Fruit fly (Drosophila melanogaster) whole organism, embryonic: Measurements from ENCODE around the gene Eig71Eg.

Experiments
- Atf3 ChIP-seq: fragments of 200-800 bp; sonication (Bioruptor generic); optimal IDR thresholded peaks from 3 replicates; lab custom pipeline; 2016; ENCODE audit warnings: missing biosample characterization, missing genetic modification characterization
- BtbVII ChIP-seq: fragments of 200-800 bp; sonication (Bioruptor generic); optimal IDR thresholded peaks from 3 replicates; lab custom pipeline; 2017; ENCODE audit warnings: missing biosample characterization, mild to moderate bottlenecking, missing genetic modification characterization
- CG10267 ChIP-seq: fragments of 200-800 bp; sonication (Bioruptor generic); optimal IDR thresholded peaks from 2 replicates; lab custom pipeline; 2018; ENCODE audit warnings: missing biosample characterization, mild to moderate bottlenecking, missing genetic modification characterization, moderate library complexity
- CG10959 ChIP-seq: fragments of 200-800 bp; sonication (Bioruptor generic); IDR thresholded peaks from 2 replicates; pipeline ENCODE4 v1.3.6; 2022; ENCODE audit warnings: missing biosample characterization, missing genetic modification characterization
- CG15011 ChIP-seq: fragments of 200-800 bp; sonication (Bioruptor generic); optimal IDR thresholded peaks from 3 replicates; lab custom pipeline; 2018; ENCODE audit warnings: missing biosample characterization, mild to moderate bottlenecking, missing genetic modification characterization
- CG17359 ChIP-seq: fragments of 200-800 bp; sonication (Bioruptor generic); optimal IDR thresholded peaks from 3 replicates; lab custom pipeline; 2018; ENCODE audit warnings: missing biosample characterization, mild to moderate bottlenecking, missing genetic modification characterization, moderate library complexity
- CG17385 ChIP-seq: fragments of 200-800 bp; sonication (Bioruptor generic); optimal IDR thresholded peaks from 3 replicates; lab custom pipeline; 2018; ENCODE audit warnings: missing biosample characterization, mild to moderate bottlenecking, missing genetic modification characterization
- CG2889 ChIP-seq: fragments of 200-800 bp; sonication (Bioruptor generic); IDR thresholded peaks from 3 replicates; pipeline ENCODE4 v1.3.6; 2022; ENCODE audit warnings: missing biosample characterization, missing genetic modification characterization
- CG30020 ChIP-seq: fragments of 200-800 bp; optimal IDR thresholded peaks from 2 replicates; lab custom pipeline; 2019; ENCODE audit warnings: missing biosample characterization, mild to moderate bottlenecking, missing genetic modification characterization, moderate library complexity
- CG4328 ChIP-seq: fragments of 200-800 bp; sonication (Bioruptor generic); optimal IDR thresholded peaks from 3 replicates; lab custom pipeline; 2017; ENCODE audit warnings: missing biosample characterization, missing genetic modification reagents, missing genetic modification characterization
- CG43689 ChIP-seq: fragments of 200-800 bp; sonication (Bioruptor generic); IDR thresholded peaks from 2 replicates; pipeline ENCODE4 v1.3.6; 2022; ENCODE audit warnings: missing biosample characterization, missing genetic modification characterization
- CG6689 ChIP-seq: fragments of 200-800 bp; sonication (Bioruptor generic); IDR thresholded peaks from 2 replicates; pipeline ENCODE4 v1.3.6; 2022; ENCODE audit warnings: missing biosample characterization, missing genetic modification characterization
- CG9876 ChIP-seq: fragments of 200-800 bp; sonication (Bioruptor generic); optimal IDR thresholded peaks from 2 replicates; lab custom pipeline; 2016; ENCODE audit warnings: missing biosample characterization, missing genetic modification characterization
- CTCF ChIP-seq: fragments of 200-800 bp; sonication (Bioruptor generic); optimal IDR thresholded peaks from 2 replicates; lab custom pipeline; 2017; ENCODE audit warnings: missing biosample characterization, mild to moderate bottlenecking, missing genetic modification characterization, moderate library complexity
- Dll ChIP-seq: fragments of 200-800 bp; sonication (Bioruptor generic); IDR thresholded peaks from 4 replicates; pipeline ENCODE4 v1.3.6; 2022; ENCODE audit warnings: missing biosample characterization, missing genetic modification characterization; ENCODE audit not compliant: partially characterized antibody
- Ets97D ChIP-seq: fragments of 200-800 bp; sonication (Bioruptor generic); optimal IDR thresholded peaks from 3 replicates; lab custom pipeline; 2016; ENCODE audit warnings: missing biosample characterization, missing genetic modification characterization
- Gug ChIP-seq: fragments of 200-800 bp; sonication (Bioruptor generic); IDR thresholded peaks from 4 replicates; pipeline ENCODE4 v1.3.6; 2022; ENCODE audit warnings: missing biosample characterization, missing genetic modification characterization
- Hr3 ChIP-seq: fragments of 200-800 bp; sonication (Bioruptor generic); optimal IDR thresholded peaks from 3 replicates; lab custom pipeline; 2016; ENCODE audit warnings: missing biosample characterization, missing genetic modification characterization
- Hr39 ChIP-seq: fragments of >200 bp; optimal IDR thresholded peaks from 2 replicates; lab custom pipeline; 2017
- Hsf ChIP-seq: fragments of 200-800 bp; sonication (Bioruptor generic); optimal IDR thresholded peaks from 3 replicates; lab custom pipeline; 2016; ENCODE audit warnings: missing biosample characterization, missing genetic modification characterization
- Med ChIP-seq: fragments of 200-800 bp; sonication (Bioruptor generic); peaks from one replicate; lab custom pipeline; 2016; ENCODE audit warnings: missing biosample characterization, missing genetic modification characterization, mild to moderate bottlenecking, inconsistent platforms, moderate library complexity
- Nf-YC ChIP-seq: fragments of 200-800 bp; optimal IDR thresholded peaks from 3 replicates; lab custom pipeline; 2019; ENCODE audit warnings: missing biosample characterization, mild to moderate bottlenecking, missing genetic modification characterization, moderate library complexity
- NfI ChIP-seq: fragments of 200-800 bp; sonication (Bioruptor generic); optimal IDR thresholded peaks from 3 replicates; lab custom pipeline; 2018; ENCODE audit warnings: missing biosample characterization, mild to moderate bottlenecking, missing genetic modification characterization, moderate library complexity
- Oli ChIP-seq: fragments of 200-800 bp; sonication (Bioruptor generic); optimal IDR thresholded peaks from 2 replicates; lab custom pipeline; 2018; ENCODE audit warnings: missing biosample characterization, mild to moderate bottlenecking, missing genetic modification characterization, moderate library complexity
- Opbp ChIP-seq: fragments of 200-800 bp; sonication (Bioruptor generic); IDR thresholded peaks from 3 replicates; pipeline ENCODE4 v1.3.6; 2022; ENCODE audit warnings: missing biosample characterization, missing genetic modification characterization; ENCODE audit not compliant: partially characterized antibody
- Side ChIP-seq: fragments of 200-800 bp; sonication (Bioruptor generic); optimal IDR thresholded peaks from 2 replicates; lab custom pipeline; 2016; ENCODE audit warnings: missing biosample characterization, missing genetic modification characterization
- TFAM ChIP-seq: fragments of 200-800 bp; sonication (Bioruptor generic); optimal IDR thresholded peaks from 2 replicates; lab custom pipeline; 2017; ENCODE audit warnings: missing biosample characterization, missing genetic modification characterization, inconsistent platforms
- bcd ChIP-seq: fragments of 200-800 bp; sonication (Bioruptor generic); optimal IDR thresholded peaks from 2 replicates; lab custom pipeline; 2017; ENCODE audit warnings: missing biosample characterization, mild to moderate bottlenecking, missing genetic modification characterization
- cg ChIP-seq: fragments of 200-800 bp; sonication (Bioruptor generic); optimal IDR thresholded peaks from 3 replicates; lab custom pipeline; 2019; ENCODE audit warnings: missing biosample characterization, mild to moderate bottlenecking, missing genetic modification characterization, moderate library complexity
- corto ChIP-seq: fragments of 200-800 bp; sonication (Bioruptor generic); optimal IDR thresholded peaks from 2 replicates; lab custom pipeline; 2016; ENCODE audit warnings: missing biosample characterization, mild to moderate bottlenecking, missing genetic modification characterization, moderate library complexity
- dmrt11E ChIP-seq: fragments of 200-800 bp; sonication (Bioruptor generic); optimal IDR thresholded peaks from 3 replicates; lab custom pipeline; 2018; ENCODE audit warnings: missing biosample characterization, mild to moderate bottlenecking, missing genetic modification characterization, moderate library complexity
- emc ChIP-seq: fragments of 200-800 bp; sonication (Bioruptor generic); optimal IDR thresholded peaks from 2 replicates; lab custom pipeline; 2016; ENCODE audit warnings: missing biosample characterization, missing genetic modification characterization
- ewg ChIP-seq: fragments of 200-800 bp; sonication (Bioruptor generic); optimal IDR thresholded peaks from 3 replicates; lab custom pipeline; 2017; ENCODE audit warnings: mild to moderate bottlenecking, missing biosample characterization, missing genetic modification reagents, missing genetic modification characterization
- fd64A ChIP-seq: fragments of 200-800 bp; sonication (Bioruptor generic); optimal IDR thresholded peaks from 3 replicates; lab custom pipeline; 2018; ENCODE audit warnings: missing biosample characterization, mild to moderate bottlenecking, missing genetic modification characterization
- ftz-f1 ChIP-seq: fragments of 200-800 bp; sonication (Bioruptor generic); optimal IDR thresholded peaks from 2 replicates; lab custom pipeline; 2016; ENCODE audit warnings: missing biosample characterization, missing genetic modification characterization
- gfzf ChIP-seq: fragments of 200-800 bp; sonication (Bioruptor generic); optimal IDR thresholded peaks from 2 replicates; lab custom pipeline; 2016; ENCODE audit warnings: missing biosample characterization, mild to moderate bottlenecking, missing genetic modification characterization, moderate library complexity
- grau ChIP-seq: fragments of 200-800 bp; optimal IDR thresholded peaks from 3 replicates; lab custom pipeline; 2019; ENCODE audit warnings: missing biosample characterization, mild to moderate bottlenecking, missing genetic modification characterization, moderate library complexity
- gt ChIP-seq: fragments of 200-800 bp; sonication (Bioruptor generic); IDR thresholded peaks from 2 replicates; pipeline ENCODE4 v1.3.6; 2022; ENCODE audit warnings: missing biosample characterization, missing genetic modification characterization
- insv ChIP-seq, 2 experiments: fragments of 200-800 bp; sonication (Bioruptor generic); optimal IDR thresholded peaks; 3 replicates each; lab custom pipeline; 2016 to 2018; ENCODE audit warnings: missing biosample characterization in 2 of 2, missing genetic modification characterization in 2 of 2
- lbe ChIP-seq: fragments of 200-800 bp; sonication (Bioruptor generic); optimal IDR thresholded peaks from 2 replicates; lab custom pipeline; 2016; ENCODE audit warnings: missing biosample characterization, mild to moderate bottlenecking, missing genetic modification characterization
- mirr ChIP-seq: fragments of 200-800 bp; sonication (Bioruptor generic); optimal IDR thresholded peaks from 3 replicates; lab custom pipeline; 2018; ENCODE audit warnings: missing biosample characterization, mild to moderate bottlenecking, missing genetic modification characterization
- pros ChIP-seq: fragments of 200-800 bp; sonication (Bioruptor generic); optimal IDR thresholded peaks from 3 replicates; lab custom pipeline; 2019; ENCODE audit warnings: missing biosample characterization, mild to moderate bottlenecking, missing genetic modification characterization, moderate library complexity
- row ChIP-seq: fragments of 200-800 bp; sonication (Bioruptor generic); IDR thresholded peaks from 3 replicates; pipeline ENCODE4 v1.3.6; 2022; ENCODE audit warnings: missing biosample characterization, missing genetic modification characterization
- run ChIP-seq: fragments of 200-800 bp; sonication (Bioruptor generic); optimal IDR thresholded peaks from 3 replicates; lab custom pipeline; 2018; ENCODE audit warnings: missing biosample characterization, mild to moderate bottlenecking, missing genetic modification characterization
- sens ChIP-seq: fragments of 200-800 bp; sonication (Bioruptor generic); peaks from one replicate; lab custom pipeline; 2016; ENCODE audit warnings: missing biosample characterization, missing genetic modification characterization
- sqz ChIP-seq: fragments of 200-800 bp; sonication (Bioruptor generic); optimal IDR thresholded peaks from 3 replicates; lab custom pipeline; 2018; ENCODE audit warnings: missing biosample characterization, mild to moderate bottlenecking, missing genetic modification characterization
- ssp ChIP-seq: fragments of 200-800 bp; sonication (Bioruptor generic); IDR thresholded peaks from 2 replicates; pipeline ENCODE4 v1.3.6; 2022; ENCODE audit warnings: missing biosample characterization, missing genetic modification characterization
- tio ChIP-seq: fragments of 200-800 bp; sonication (Bioruptor generic); optimal IDR thresholded peaks from 2 replicates; lab custom pipeline; 2017; ENCODE audit warnings: missing biosample characterization, missing genetic modification characterization, inconsistent platforms
- trh ChIP-seq: fragments of 200-800 bp; sonication (Bioruptor generic); optimal IDR thresholded peaks from 2 replicates; lab custom pipeline; 2016; ENCODE audit warnings: missing biosample characterization, missing genetic modification characterization
- ttk ChIP-seq: fragments of 200-800 bp; sonication (Bioruptor generic); IDR thresholded peaks from 2 replicates; pipeline ENCODE4 v2.1.2; 2022; ENCODE audit warnings: missing biosample characterization, missing genetic modification characterization
- unpg ChIP-seq: fragments of 200-800 bp; sonication (Bioruptor generic); optimal IDR thresholded peaks from 3 replicates; lab custom pipeline; 2018; ENCODE audit warnings: missing biosample characterization, mild to moderate bottlenecking, missing genetic modification characterization, moderate library complexity
- vnd ChIP-seq: fragments of 200-800 bp; sonication (Bioruptor generic); IDR thresholded peaks from 3 replicates; pipeline ENCODE4 v1.3.6; 2022; ENCODE audit warnings: missing biosample characterization, missing genetic modification characterization; ENCODE audit not compliant: partially characterized antibody

The Eig71Eg gene

dm6 chr3L:15636359-15636758 lies 21.1 kb upstream of the Eig71Eg start (continued):
- no peak for TF ChIP-seq row (GFP tag; lab: Robert Waterston, UW)
- no peak for TF ChIP-seq cg (GFP tag; lab: Kevin White, UChicago)
- no peak for TF ChIP-seq corto (GFP tag; lab: Kevin White, UChicago)
- no peak for TF ChIP-seq lbe (GFP tag; lab: Kevin White, UChicago)
- no peak for TF ChIP-seq CG9876
- no peak for TF ChIP-seq ttk
- TF ChIP-seq CG6689 (GFP tag; lab: Robert Waterston, UW) = no peak
- TF ChIP-seq CG17359 (tag; lab: Kevin White, UChicago) = no peak
- TF ChIP-seq bcd = no peak
- TF ChIP-seq pros = no peak
- no peak for TF ChIP-seq CG4328 (GFP tag; lab: Kevin White, UChicago)
- TF ChIP-seq ssp (GFP tag; lab: Robert Waterston, UW) = no peak

dm6 chr3L:15636978-15637377 lies 20.4 kb upstream of the Eig71Eg start:
- TF ChIP-seq Hr39 (lab: Kevin White, UChicago) (no peak), CG17385 (GFP tag; lab: Kevin White, UChicago) (peak; percentile 1), Med (GFP tag; lab: Kevin White, UChicago) (peak; percentile 15), Hsf (GFP tag; lab: Kevin White, UChicago) (no peak), fd64A (GFP tag; lab: Kevin White, UChicago) (no peak), CG43689 (GFP tag; lab: Robert Waterston, UW) (no peak), unpg (GFP tag; lab: Kevin White, UChicago) (no peak), NfI (GFP tag; lab: Kevin White, UChicago) (peak; percentile 23), gfzf (GFP tag; lab: Kevin White, UChicago) (peak; percentile 44), CG30020 (tag; lab: Kevin White, UChicago) (no peak), Oli (tag; lab: Kevin White, UChicago) (no peak), Atf3 (no peak), sens (GFP tag; lab: Kevin White, UChicago) (peak; percentile 71), insv (GFP tag; optimal IDR thresholded peaks at IDR 0.05; lab: Kevin White, UChicago) (peak; percentile 65 to 96), CG10267 (peak; percentile 4), sqz (GFP tag; lab: Kevin White, UChicago) (peak; percentile 35), trh (GFP tag; lab: Kevin White, UChicago) (no peak), CG2889 (GFP tag; lab: Robert Waterston, UW) (no peak), gt (GFP tag; lab: Robert Waterston, UW) (no peak), Side (GFP tag; lab: Kevin White, UChicago) (no peak), mirr (GFP tag; lab: Kevin White, UChicago) (no peak), emc (no peak), Nf-YC (tag; lab: Kevin White, UChicago) (no peak), CG10959 (GFP tag; lab: Robert Waterston, UW) (no peak), Hr3 (no peak), CG15011 (GFP tag; lab: Kevin White, UChicago) (no peak), TFAM (GFP tag; lab: Kevin White, UChicago) (no peak), dmrt11E (tag; lab: Kevin White, UChicago) (peak; percentile 20), Opbp (peak; percentile 31; the same call in 1 of the 3 replicates), ftz-f1 (GFP tag; lab: Kevin White, UChicago) (no peak), vnd (GFP tag; lab: Robert Waterston, UW) (no peak), Dll (0 out of 4 replicates have a peak, but pooled peaks have one; percentile 21), grau (tag; lab: Kevin White, UChicago) (peak; percentile 20), CTCF (GFP tag; lab: Kevin White, UChicago) (peak; percentile 50), cg (GFP tag; lab: Kevin White, UChicago) (no peak), Ets97D (peak; percentile 67), tio (no peak), run (no peak), Gug (no peak), BtbVII (GFP tag; lab: Kevin White, UChicago) (no peak), ewg (peak; percentile 29)
